Worm (Caenorhabditis elegans) whole organism, L4 larva: Measurements from ENCODE around the gene hsp-12.6.

Experiments used
- F49E8.2 ChIP-seq: sonication (generic microtip); optimal IDR thresholded peaks from 2 replicates; lab custom pipeline; 2016; ENCODE audit warnings: missing compliant biosample characterization, mild to moderate bottlenecking, missing genetic modification characterization, borderline replicate concordance
- aha-1 ChIP-seq: fragments of 150-350 bp; peaks from one replicate; lab custom pipeline; 2014; ENCODE audit warnings: missing biosample characterization, missing genetic modification characterization
- ces-1 ChIP-seq: fragments of 150-350 bp; sonication (generic microtip); optimal IDR thresholded peaks from 4 replicates; lab custom pipeline; 2014; ENCODE audit warnings: missing biosample characterization, missing genetic modification reagents, missing genetic modification characterization
- dmd-8 ChIP-seq: fragments of 200-800 bp; sonication (Bioruptor generic); IDR thresholded peaks from 2 replicates; pipeline ENCODE4 v1.3.6; 2022; ENCODE audit warnings: missing genetic modification characterization, missing compliant biosample characterization
- fos-1 ChIP-seq: fragments of 150-350 bp; optimal IDR thresholded peaks from 2 replicates; lab custom pipeline; 2014; ENCODE audit warnings: missing biosample characterization, missing genetic modification characterization
- lin-29 ChIP-seq: fragments of 200-800 bp; sonication (Bioruptor generic); IDR thresholded peaks from 2 replicates; pipeline ENCODE4 v1.3.6; 2022; ENCODE audit warnings: missing genetic modification reagents, missing genetic modification characterization, missing compliant biosample characterization
- lin-39 ChIP-seq: fragments of 150-350 bp; optimal IDR thresholded peaks from 2 replicates; lab custom pipeline; 2014; ENCODE audit warnings: missing biosample characterization, missing genetic modification reagents, missing genetic modification characterization
- nhr-111 ChIP-seq: fragments of 200-800 bp; sonication (Bioruptor generic); optimal IDR thresholded peaks from 2 replicates; lab custom pipeline; 2018; ENCODE audit warnings: mild to moderate bottlenecking, missing genetic modification characterization, missing compliant biosample characterization
- nhr-28 ChIP-seq: fragments of 150-350 bp; optimal IDR thresholded peaks from 2 replicates; lab custom pipeline; 2014; ENCODE audit warnings: missing biosample characterization, missing genetic modification characterization
- nhr-41 ChIP-seq: fragments of 200-800 bp; sonication (Bioruptor generic); IDR thresholded peaks from 2 replicates; pipeline ENCODE4 v1.3.6; 2022; ENCODE audit warnings: missing genetic modification reagents, missing genetic modification characterization, missing compliant biosample characterization
- pha-4 ChIP-seq, 2 experiments: fragments of 150-350 bp in 1 of 2; fragments of 200-800 bp in 1 of 2; sonication (Bioruptor generic) in 1 of 2; IDR thresholded peaks in 1 of 2; optimal IDR thresholded peaks in 1 of 2; 2 replicates each; pipeline versions ENCODE4 v1.3.6 to Lab custom; 2014 to 2022; ENCODE audit warnings: missing genetic modification characterization in 2 of 2, missing genetic modification reagents in 2 of 2, missing biosample characterization in 1 of 2, missing compliant biosample characterization in 1 of 2
- spr-3 ChIP-seq: fragments of 200-800 bp; sonication (Bioruptor generic); optimal IDR thresholded peaks from 2 replicates; lab custom pipeline; 2018; ENCODE audit warnings: mild to moderate bottlenecking, missing genetic modification characterization, missing compliant biosample characterization
- ztf-11 ChIP-seq: fragments of 150-350 bp; optimal IDR thresholded peaks from 2 replicates; lab custom pipeline; 2014; ENCODE audit warnings: missing biosample characterization, missing genetic modification characterization

DNA sequence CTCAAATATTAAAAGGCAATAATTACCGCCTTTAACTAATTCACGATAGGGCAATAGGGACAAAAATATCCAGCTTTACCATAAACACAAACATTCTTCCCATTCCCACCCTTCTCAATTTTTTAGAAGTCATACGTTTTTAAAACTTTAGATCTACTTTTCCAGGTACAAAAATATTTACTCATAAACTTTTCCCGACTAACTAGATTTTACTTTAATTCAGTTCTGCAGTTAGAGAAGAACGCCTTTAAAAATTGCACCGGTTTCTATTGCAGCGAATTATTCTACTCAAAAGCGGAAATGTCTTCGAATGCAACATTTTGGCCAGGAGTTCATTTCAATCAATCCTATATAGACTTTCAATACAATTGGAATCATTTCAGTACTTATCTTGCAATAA is 49.3 kb upstream of the hsp-12.6 start, which contains the start of gene sru-3:
- no peak for TF ChIP-seq ces-1 (GFP tag; lab: Kevin White, UChicago)
- TF ChIP-seq F49E8.2: no peak
- no peak for TF ChIP-seq nhr-41
- TF ChIP-seq dmd-8 (GFP tag; lab: Robert Waterston, UW): no peak
- TF ChIP-seq nhr-111 (GFP tag; lab: Kevin White, UChicago): no peak
- no peak for TF ChIP-seq fos-1 (tag; lab: Kevin White, UChicago)
- no peak for TF ChIP-seq ztf-11
- TF ChIP-seq nhr-28: no peak
- TF ChIP-seq lin-39 (tag; lab: Kevin White, UChicago): no peak
- TF ChIP-seq spr-3: no peak
- TF ChIP-seq lin-29: no peak
- no peak for TF ChIP-seq aha-1 (tag; lab: Kevin White, UChicago)
- TF ChIP-seq pha-4 (GFP tag; IDR thresholded peaks at IDR 0.05; lab: Robert Waterston, UW): no peak
- no peak for TF ChIP-seq pha-4 (tag; optimal IDR thresholded peaks at IDR 0.05; lab: Kevin White, UChicago)
